Worm (Caenorhabditis elegans) whole organism, mixed stage, embryonic: Measurements from ENCODE around the gene T22B3.3.

Experiments
- elt-1 ChIP-seq: sonication (generic microtip); optimal IDR thresholded peaks from 2 replicates; lab custom pipeline; 2017; ENCODE audit warnings: missing genetic modification characterization, mild to moderate bottlenecking, missing compliant biosample characterization, antibody characterized with exemption, moderate library complexity, borderline replicate concordance; ENCODE audit not compliant: insufficient read depth
- nhr-237 ChIP-seq: fragments of 150-350 bp; optimal IDR thresholded peaks from 2 replicates; lab custom pipeline; 2014; ENCODE audit warnings: missing biosample characterization, missing genetic modification characterization
- nhr-76 ChIP-seq: sonication (generic microtip); optimal IDR thresholded peaks from 2 replicates; lab custom pipeline; 2017; ENCODE audit warnings: missing biosample characterization, missing genetic modification characterization
- pha-4 ChIP-seq: fragments of 150-350 bp; optimal IDR thresholded peaks from 2 replicates; lab custom pipeline; 2018; ENCODE audit warnings: missing biosample characterization, missing genetic modification reagents, missing genetic modification characterization
- sem-2 ChIP-seq: fragments of 200-800 bp; sonication (Bioruptor generic); optimal IDR thresholded peaks from 2 replicates; lab custom pipeline; 2018; ENCODE audit warnings: mild to moderate bottlenecking, missing genetic modification characterization, missing compliant biosample characterization
- snpc-4 ChIP-seq: fragments of 150-350 bp; optimal IDR thresholded peaks from 2 replicates; lab custom pipeline; 2014; ENCODE audit warnings: missing biosample characterization, missing genetic modification characterization
- tbx-8 ChIP-seq: fragments of 200-800 bp; sonication (Bioruptor generic); optimal IDR thresholded peaks from 2 replicates; lab custom pipeline; 2018; ENCODE audit warnings: mild to moderate bottlenecking, missing genetic modification characterization, moderate library complexity, missing compliant biosample characterization
- unc-39 ChIP-seq: fragments of 150-350 bp; optimal IDR thresholded peaks from 2 replicates; lab custom pipeline; 2014; ENCODE audit warnings: missing biosample characterization, missing genetic modification characterization
- unc-62 ChIP-seq: fragments of 150-350 bp; optimal IDR thresholded peaks from 2 replicates; lab custom pipeline; 2014; ENCODE audit warnings: missing biosample characterization, missing genetic modification reagents, missing genetic modification characterization

DNA sequence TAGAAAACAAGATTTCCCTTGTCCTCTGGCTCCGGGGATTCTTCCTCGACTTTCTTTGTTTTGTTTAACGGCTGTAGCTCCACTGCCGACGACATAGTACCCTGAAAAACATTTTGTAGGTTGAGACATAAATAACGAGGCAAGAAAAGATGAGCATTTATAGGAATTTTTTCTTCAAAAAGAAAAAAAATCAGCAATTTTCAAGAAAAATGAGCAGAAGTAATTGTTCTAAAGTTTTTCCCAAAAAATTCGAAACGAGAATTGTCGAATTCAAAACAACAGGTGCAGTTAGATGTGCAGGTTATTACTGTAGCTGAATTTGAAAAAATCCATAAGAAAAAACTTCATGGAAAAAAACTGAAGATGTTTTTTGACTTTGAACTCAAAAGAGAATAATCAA is 48.2 kb downstream of the T22B3.3 start, which contains the start of gene ent-1:
- no peak for TF ChIP-seq snpc-4
- TF ChIP-seq elt-1 (tag; lab: Kevin White, UChicago): no peak
- TF ChIP-seq unc-39 (tag; lab: Kevin White, UChicago): no peak
- no peak for TF ChIP-seq nhr-76 (tag; lab: Kevin White, UChicago)
- TF ChIP-seq pha-4: no peak
- no peak for TF ChIP-seq tbx-8 (GFP tag; lab: Kevin White, UChicago)
- TF ChIP-seq nhr-237 (tag; lab: Kevin White, UChicago): no peak
- no peak for TF ChIP-seq sem-2 (GFP tag; lab: Kevin White, UChicago)
- TF ChIP-seq unc-62 (GFP tag; lab: Kevin White, UChicago): no peak
